Worm (Caenorhabditis elegans): ENCODE data around the gene str-112.

The str-112 gene

DNA sequence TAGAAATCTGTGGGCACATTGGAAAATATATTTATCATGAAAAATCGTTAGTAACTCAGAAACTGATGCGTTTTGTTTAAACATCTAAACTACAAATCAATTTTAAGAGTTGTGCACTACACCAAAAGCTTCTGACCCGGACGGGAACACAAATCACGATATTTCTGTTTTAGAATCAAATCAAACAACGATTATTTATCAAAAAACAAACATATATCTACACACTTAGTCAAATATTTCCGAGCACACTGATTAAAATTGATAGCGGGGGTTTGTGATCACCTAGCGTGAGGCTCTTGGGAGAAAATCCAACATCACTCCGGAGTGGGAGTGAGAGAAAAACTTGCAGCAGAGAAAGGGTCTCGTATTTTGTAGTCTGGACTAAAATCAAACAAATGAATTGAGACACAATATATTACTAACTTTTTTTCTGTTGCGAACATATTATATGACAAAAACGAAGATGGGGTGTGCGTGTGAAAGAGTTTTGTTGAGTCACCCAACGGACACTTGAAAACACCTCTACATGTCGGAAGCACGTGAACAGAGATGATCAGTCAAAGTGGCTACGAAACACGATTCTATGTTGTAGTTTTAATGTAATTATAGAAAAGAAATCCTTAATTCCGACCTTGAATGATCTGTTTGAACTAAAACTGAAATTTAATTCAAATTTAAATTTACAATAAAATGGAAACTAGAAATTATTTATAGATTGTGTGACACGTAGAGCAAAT is 42.8 kb downstream of the str-112 start:
- TF ChIP-seq nhr-129 (tag; optimal IDR thresholded peaks at IDR 0.05) (no peak), crh-2 (tag; optimal IDR thresholded peaks at IDR 0.05) (peak; percentile 16), peb-1 (tag; optimal IDR thresholded peaks at IDR 0.05) (no peak), ceh-82 (tag; optimal IDR thresholded peaks at IDR 0.05) (no peak), F13H6.1 (tag; optimal IDR thresholded peaks at IDR 0.05) (peak; percentile 35), sma-9 (GFP tag; optimal IDR thresholded peaks at IDR 0.05) (peak; percentile 38), sma-9 (tag; optimal IDR thresholded peaks at IDR 0.05) (no peak), unc-55 (GFP tag; optimal IDR thresholded peaks at IDR 0.05) (no peak), fos-1 (tag; optimal IDR thresholded peaks at IDR 0.05) (peak; percentile 23), ztf-11 (tag; optimal IDR thresholded peaks at IDR 0.05) (no peak), elt-1 (tag; optimal IDR thresholded peaks at IDR 0.05) (no peak), lin-13 (GFP tag; optimal IDR thresholded peaks at IDR 0.05) (no peak), ZK546.5 (tag; optimal IDR thresholded peaks at IDR 0.05) (no peak), nhr-6 (tag; optimal IDR thresholded peaks at IDR 0.05) (no peak), alr-1 (tag; optimal IDR thresholded peaks at IDR 0.05) (no peak), sma-3 (GFP tag; optimal IDR thresholded peaks at IDR 0.05) (peak; percentile 14), C34F6.9 (tag; optimal IDR thresholded peaks at IDR 0.05) (no peak)

- TF ChIP-seq nhr-25 (tag; optimal IDR thresholded peaks at IDR 0.05) (peak; percentile 70), nhr-21 (tag; optimal IDR thresholded peaks at IDR 0.05) (peak; percentile 55), mab-5 (tag; optimal IDR thresholded peaks at IDR 0.05) (no peak), ceh-16 (tag; optimal IDR thresholded peaks at IDR 0.05) (no peak), fos-1 (tag; optimal IDR thresholded peaks at IDR 0.05) (peak; percentile 82), crh-2 (tag; optimal IDR thresholded peaks at IDR 0.05) (peak; percentile 80), sma-9 (GFP tag; optimal IDR thresholded peaks at IDR 0.05) (peak; percentile 86), sma-9 (tag; optimal IDR thresholded peaks at IDR 0.05) (no peak), ztf-1 (GFP tag; conservative IDR thresholded peaks at IDR 0.05) (no peak), unc-62 (GFP tag; optimal IDR thresholded peaks at IDR 0.05) (no peak), C34F6.9 (tag; optimal IDR thresholded peaks at IDR 0.05) (peak; percentile 32), nhr-77 (tag; optimal IDR thresholded peaks at IDR 0.05) (no peak), mbf-1 (tag; optimal IDR thresholded peaks at IDR 0.05) (no peak), nhr-6 (tag; optimal IDR thresholded peaks at IDR 0.05) (no peak), gmeb-1 (tag; optimal IDR thresholded peaks at IDR 0.05) (peak; percentile 56), alr-1 (tag; optimal IDR thresholded peaks at IDR 0.05) (no peak), Y55F3AM.14 (GFP tag; optimal IDR thresholded peaks at IDR 0.05) (peak; percentile 7), nhr-237 (tag; optimal IDR thresholded peaks at IDR 0.05) (no peak), sma-3 (GFP tag; optimal IDR thresholded peaks at IDR 0.05) (peak; percentile 70), blmp-1 (tag; optimal IDR thresholded peaks at IDR 0.05; ENCODE audit: insufficient read depth) (peak; percentile 92), zag-1 (tag; optimal IDR thresholded peaks at IDR 0.05) (no peak), mdl-1 (tag; optimal IDR thresholded peaks at IDR 0.05) (peak; percentile 52 to 76), nhr-129 (tag; optimal IDR thresholded peaks at IDR 0.05) (peak; percentile 71), peb-1 (tag; optimal IDR thresholded peaks at IDR 0.05) (no peak), lin-39 (tag; optimal IDR thresholded peaks at IDR 0.05) (no peak), egl-27 (tag; optimal IDR thresholded peaks at IDR 0.05) (peak; percentile 15), F13H6.1 (tag; optimal IDR thresholded peaks at IDR 0.05) (peak; percentile 56), R02D3.7 (tag; optimal IDR thresholded peaks at IDR 0.05) (no peak), unc-55 (GFP tag; optimal IDR thresholded peaks at IDR 0.05) (no peak), skn-1 (tag; optimal IDR thresholded peaks at IDR 0.05) (no peak), elt-3 (tag; optimal IDR thresholded peaks at IDR 0.05) (no peak), unc-39 (tag; optimal IDR thresholded peaks at IDR 0.05) (no peak), lsy-2 (tag; optimal IDR thresholded peaks at IDR 0.05) (peak in 1 of 2 experiments; percentile 31), ceh-82 (tag; optimal IDR thresholded peaks at IDR 0.05) (no peak), ama-1 (optimal IDR thresholded peaks at IDR 0.05) (peak; percentile 5)
These were observed 44.4 kb downstream of the str-112 start, which contains the start of gene nhr-135 for ce11 chrV:7093720-7094401. nhr-135 (minus strand) TSS chrV:7093770.
